Fruit fly (Drosophila melanogaster) whole organism, embryonic: ENCODE data around the gene Rbp1-like.

Experiments
- Aef1 ChIP-seq: fragments of 200-800 bp; sonication (Bioruptor generic); IDR thresholded peaks from 3 replicates; pipeline ENCODE4 v1.3.6; 2022; ENCODE audit warnings: missing biosample characterization, missing genetic modification characterization
- B-H2 ChIP-seq: fragments of 200-800 bp; sonication (Bioruptor generic); optimal IDR thresholded peaks from 2 replicates; lab custom pipeline; 2018; ENCODE audit warnings: missing biosample characterization, mild to moderate bottlenecking, missing genetic modification characterization
- Bgb ChIP-seq: fragments of 200-800 bp; sonication (Bioruptor generic); IDR thresholded peaks from 2 replicates; pipeline ENCODE4 v1.3.6; 2022; ENCODE audit warnings: missing biosample characterization, missing genetic modification characterization; ENCODE audit not compliant: partially characterized antibody
- Blimp-1 ChIP-seq: fragments of 200-800 bp; sonication (Bioruptor generic); optimal IDR thresholded peaks from 3 replicates; lab custom pipeline; 2018; ENCODE audit warnings: missing biosample characterization, missing genetic modification characterization, mild to moderate bottlenecking, moderate library complexity, missing genetic modification reagents
- CG10979 ChIP-seq: fragments of 200-800 bp; sonication (Bioruptor generic); optimal IDR thresholded peaks from 2 replicates; lab custom pipeline; 2018; ENCODE audit warnings: missing biosample characterization, mild to moderate bottlenecking, missing genetic modification characterization, moderate library complexity
- CG12219 ChIP-seq: fragments of 200-800 bp; sonication (Bioruptor generic); optimal IDR thresholded peaks from 3 replicates; lab custom pipeline; 2018; ENCODE audit warnings: missing biosample characterization, mild to moderate bottlenecking, missing genetic modification characterization
- CG12299 ChIP-seq: fragments of 200-800 bp; sonication (Bioruptor generic); optimal IDR thresholded peaks from 2 replicates; lab custom pipeline; 2018; ENCODE audit warnings: missing biosample characterization, mild to moderate bottlenecking, missing genetic modification characterization
- CG13123 ChIP-seq: fragments of 200-800 bp; sonication (Bioruptor generic); optimal IDR thresholded peaks from 2 replicates; lab custom pipeline; 2016; ENCODE audit warnings: missing biosample characterization, missing genetic modification characterization
- CG13894 ChIP-seq: fragments of 200-800 bp; sonication (Bioruptor generic); optimal IDR thresholded peaks from 3 replicates; lab custom pipeline; 2018; ENCODE audit warnings: missing biosample characterization, mild to moderate bottlenecking, missing genetic modification characterization, moderate library complexity
- CG17328 ChIP-seq: fragments of 200-800 bp; sonication (Bioruptor generic); IDR thresholded peaks from 2 replicates; pipeline ENCODE4 v1.3.6; 2022; ENCODE audit warnings: missing biosample characterization, missing genetic modification characterization
- CG2116 ChIP-seq: fragments of 200-800 bp; sonication (Bioruptor generic); optimal IDR thresholded peaks from 3 replicates; lab custom pipeline; 2018; ENCODE audit warnings: missing biosample characterization, mild to moderate bottlenecking, missing genetic modification characterization
- CG30403 ChIP-seq: fragments of 200-800 bp; sonication (Bioruptor generic); optimal IDR thresholded peaks from 3 replicates; lab custom pipeline; 2016; ENCODE audit warnings: missing biosample characterization, missing genetic modification characterization
- CG3163 ChIP-seq: fragments of 200-800 bp; sonication (Bioruptor generic); optimal IDR thresholded peaks from 3 replicates; lab custom pipeline; 2016; ENCODE audit warnings: missing biosample characterization, missing genetic modification characterization
- CG33213 ChIP-seq: fragments of 200-800 bp; sonication (Bioruptor generic); optimal IDR thresholded peaks from 3 replicates; lab custom pipeline; 2016; ENCODE audit warnings: missing biosample characterization, missing genetic modification characterization
- CG33557 ChIP-seq: fragments of 200-800 bp; sonication (Bioruptor generic); optimal IDR thresholded peaks from 2 replicates; lab custom pipeline; 2019; ENCODE audit warnings: missing biosample characterization, mild to moderate bottlenecking, missing genetic modification characterization, moderate library complexity
- CG3995 ChIP-seq: fragments of 200-800 bp; sonication (Bioruptor generic); optimal IDR thresholded peaks from 3 replicates; lab custom pipeline; 2016; ENCODE audit warnings: missing biosample characterization, missing genetic modification characterization
- CG7786 ChIP-seq: fragments of 200-800 bp; sonication (Bioruptor generic); optimal IDR thresholded peaks from 2 replicates; lab custom pipeline; 2016; ENCODE audit warnings: missing biosample characterization, missing genetic modification characterization
- CTCF ChIP-seq: fragments of 200-800 bp; sonication (Bioruptor generic); optimal IDR thresholded peaks from 2 replicates; lab custom pipeline; 2017; ENCODE audit warnings: missing biosample characterization, mild to moderate bottlenecking, missing genetic modification characterization, moderate library complexity
- Gsc ChIP-seq: fragments of 200-800 bp; sonication (Bioruptor generic); IDR thresholded peaks from 2 replicates; pipeline ENCODE4 v1.3.6; 2022; ENCODE audit warnings: missing biosample characterization, missing genetic modification characterization
- H15 ChIP-seq: fragments of 200-800 bp; sonication (Bioruptor generic); IDR thresholded peaks from 3 replicates; pipeline ENCODE4 v1.3.6; 2022; ENCODE audit warnings: missing biosample characterization, missing genetic modification characterization
- HLH3B ChIP-seq: fragments of 200-800 bp; sonication (Bioruptor generic); IDR thresholded peaks from 2 replicates; pipeline ENCODE4 v1.3.6; 2022; ENCODE audit warnings: missing biosample characterization, missing genetic modification characterization
- Hsf ChIP-seq: fragments of 200-800 bp; sonication (Bioruptor generic); optimal IDR thresholded peaks from 3 replicates; lab custom pipeline; 2016; ENCODE audit warnings: missing biosample characterization, missing genetic modification characterization
- Max ChIP-seq: fragments of 200-800 bp; sonication (Bioruptor generic); optimal IDR thresholded peaks from 2 replicates; lab custom pipeline; 2016; ENCODE audit warnings: missing biosample characterization, mild to moderate bottlenecking, missing genetic modification characterization
- Rx ChIP-seq: fragments of 200-800 bp; sonication (Bioruptor generic); IDR thresholded peaks from 2 replicates; pipeline ENCODE4 v1.3.6; 2022; ENCODE audit warnings: missing biosample characterization, missing genetic modification characterization
- Ssrp ChIP-seq: fragments of 200-800 bp; sonication (Bioruptor generic); optimal IDR thresholded peaks from 2 replicates; lab custom pipeline; 2018; ENCODE audit warnings: missing biosample characterization, mild to moderate bottlenecking, missing genetic modification characterization, moderate library complexity
- Usf ChIP-seq: fragments of 200-800 bp; sonication (Bioruptor generic); optimal IDR thresholded peaks from 2 replicates; lab custom pipeline; 2017; ENCODE audit warnings: missing genotype, missing biosample characterization, missing genetic modification characterization
- YL-1 ChIP-seq: fragments of 200-800 bp; sonication (Bioruptor generic); optimal IDR thresholded peaks from 3 replicates; lab custom pipeline; 2017; ENCODE audit warnings: missing biosample characterization, mild to moderate bottlenecking, missing genetic modification characterization
- ac ChIP-seq: fragments of 200-800 bp; sonication (Bioruptor generic); optimal IDR thresholded peaks from 3 replicates; lab custom pipeline; 2017; ENCODE audit warnings: missing biosample characterization, mild to moderate bottlenecking, missing genetic modification characterization
- al ChIP-seq: fragments of 200-800 bp; sonication (Bioruptor generic); IDR thresholded peaks from 2 replicates; pipeline ENCODE4 v1.3.6; 2022; ENCODE audit warnings: missing biosample characterization, missing genetic modification characterization
- bab2 ChIP-seq: fragments of 200-800 bp; sonication (Bioruptor generic); optimal IDR thresholded peaks from 2 replicates; lab custom pipeline; 2016; ENCODE audit warnings: missing biosample characterization, missing genetic modification characterization
- cas ChIP-seq: fragments of 200-800 bp; sonication (Bioruptor generic); IDR thresholded peaks from 2 replicates; pipeline ENCODE4 v1.3.6; 2022; ENCODE audit warnings: missing biosample characterization, missing genetic modification characterization
- caup ChIP-seq: fragments of 200-800 bp; sonication (Bioruptor generic); optimal IDR thresholded peaks from 3 replicates; lab custom pipeline; 2017; ENCODE audit warnings: missing biosample characterization, mild to moderate bottlenecking, missing genetic modification characterization, moderate library complexity; ENCODE audit not compliant: severe bottlenecking
- da ChIP-seq: fragments of 200-800 bp; sonication (Bioruptor generic); optimal IDR thresholded peaks from 2 replicates; lab custom pipeline; 2016; ENCODE audit warnings: missing biosample characterization, missing genetic modification characterization
- fd64A ChIP-seq: fragments of 200-800 bp; sonication (Bioruptor generic); optimal IDR thresholded peaks from 3 replicates; lab custom pipeline; 2018; ENCODE audit warnings: missing biosample characterization, mild to moderate bottlenecking, missing genetic modification characterization
- h ChIP-seq: fragments of >200 bp; optimal IDR thresholded peaks from 2 replicates; lab custom pipeline; 2017
- lbe ChIP-seq: fragments of 200-800 bp; sonication (Bioruptor generic); optimal IDR thresholded peaks from 2 replicates; lab custom pipeline; 2016; ENCODE audit warnings: missing biosample characterization, mild to moderate bottlenecking, missing genetic modification characterization
- pan ChIP-seq, 4 experiments: fragments of >200 bp in 3 of 4; fragments of 200-800 bp in 1 of 4; sonication (Bioruptor generic) in 1 of 4; optimal IDR thresholded peaks in 3 of 4; IDR thresholded peaks in 1 of 4; 2 replicates each; pipeline versions ENCODE4 v1.3.6 to Lab custom; 2017 to 2022; ENCODE audit warnings: missing biosample characterization in 2 of 4, missing genetic modification characterization in 2 of 4, mixed read lengths in 1 of 4
- repo ChIP-seq: fragments of 200-800 bp; sonication (Bioruptor generic); optimal IDR thresholded peaks from 2 replicates; lab custom pipeline; 2016; ENCODE audit warnings: missing biosample characterization, missing genetic modification characterization
- row ChIP-seq: fragments of 200-800 bp; sonication (Bioruptor generic); IDR thresholded peaks from 3 replicates; pipeline ENCODE4 v1.3.6; 2022; ENCODE audit warnings: missing biosample characterization, missing genetic modification characterization
- sim ChIP-seq: fragments of 200-800 bp; sonication (Bioruptor generic); IDR thresholded peaks from 2 replicates; pipeline ENCODE4 v1.3.6; 2022; ENCODE audit warnings: missing biosample characterization, missing genetic modification characterization
- tna ChIP-seq: fragments of 200-800 bp; sonication (Bioruptor generic); IDR thresholded peaks from 2 replicates; pipeline ENCODE4 v1.3.6; 2022; ENCODE audit warnings: missing biosample characterization, missing genetic modification characterization; ENCODE audit not compliant: partially characterized antibody
- tup ChIP-seq: fragments of 200-800 bp; sonication (Bioruptor generic); optimal IDR thresholded peaks from 2 replicates; lab custom pipeline; 2016; ENCODE audit warnings: missing biosample characterization, mild to moderate bottlenecking, missing genetic modification characterization, moderate library complexity

Rbp1-like gene

DNA sequence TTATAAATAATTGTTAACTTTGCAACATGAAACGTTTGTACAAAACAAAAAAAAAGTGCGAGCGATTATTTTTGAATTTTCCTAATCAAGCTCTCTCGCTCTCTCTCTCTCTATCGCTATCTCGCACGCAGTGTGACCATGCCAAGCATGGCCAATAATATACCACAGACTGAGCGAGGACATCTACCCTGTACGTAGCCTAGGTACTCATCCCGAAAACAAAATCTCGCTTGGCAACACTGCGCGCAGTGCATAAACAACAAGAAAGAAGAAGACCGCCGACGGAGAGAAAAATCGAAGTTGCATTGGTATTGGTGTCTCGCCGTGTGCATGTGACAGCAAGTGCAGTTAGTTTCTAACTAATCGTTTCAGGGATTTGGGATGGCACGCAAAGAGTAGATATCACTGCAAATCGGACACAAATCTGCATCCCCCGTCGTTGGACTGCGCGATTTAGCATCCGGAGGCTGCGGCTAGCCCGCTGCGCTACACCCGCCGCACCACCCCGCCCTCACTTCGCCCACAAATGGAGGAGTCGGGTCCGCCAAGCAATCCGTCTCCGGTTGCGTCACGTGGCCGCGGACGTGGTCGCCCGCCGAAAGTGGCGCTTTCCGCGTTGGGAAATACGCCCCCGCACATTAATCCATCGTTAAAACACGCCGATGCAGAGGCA lies 28.4 kb upstream of the Rbp1-like start, which contains the start of the genes CG1998 and Set2 (continued):
- peak; percentile 16 for TF ChIP-seq repo (GFP tag; lab: Kevin White, UChicago)
- TF ChIP-seq al, result no peak
- TF ChIP-seq CG17328 (GFP tag; lab: Robert Waterston, UW), result no peak
- TF ChIP-seq pan (optimal IDR thresholded peaks at IDR 0.05; lab: Kevin White, UChicago), result no peak
- peak in 1 of 2 experiments; percentile 34 for TF ChIP-seq pan (GFP tag; optimal IDR thresholded peaks at IDR 0.05 in 1 of 2, IDR thresholded peaks at IDR 0.05 in 1 of 2)
- TF ChIP-seq CG3163, result no peak
- no peak for TF ChIP-seq h (lab: Kevin White, UChicago)
- no peak for TF ChIP-seq CG12219
- TF ChIP-seq Bgb (GFP tag; lab: Robert Waterston, UW), result peak; percentile 54; the same call in 1 of the 2 replicates
- peak; percentile 67 for TF ChIP-seq CG33213 (GFP tag; lab: Kevin White, UChicago)
- TF ChIP-seq bab2, result no peak
- peak; percentile 43 for TF ChIP-seq caup (GFP tag; lab: Kevin White, UChicago)
- TF ChIP-seq fd64A (GFP tag; lab: Kevin White, UChicago), result no peak
- TF ChIP-seq CG13894 (tag; lab: Kevin White, UChicago), result peak; percentile 51
- no peak for TF ChIP-seq tup (GFP tag; lab: Kevin White, UChicago)
- TF ChIP-seq HLH3B, result no peak
- TF ChIP-seq row (GFP tag; lab: Robert Waterston, UW), result peak; percentile 51; the same call in 2 of the 3 replicates
- TF ChIP-seq Gsc, result no peak
- TF ChIP-seq tna (GFP tag; lab: Robert Waterston, UW), result peak; percentile 19; the same call in 1 of the 2 replicates
- TF ChIP-seq Ssrp (tag; lab: Kevin White, UChicago), result no peak
- no peak for TF ChIP-seq CG33557 (GFP tag; lab: Kevin White, UChicago)
- no peak for TF ChIP-seq cas (GFP tag; lab: Robert Waterston, UW)
- TF ChIP-seq Aef1 (GFP tag; lab: Robert Waterston, UW), result 0 out of 3 replicates have a peak, but pooled peaks have one; percentile 10
- no peak for TF ChIP-seq ac (GFP tag; lab: Kevin White, UChicago)
- TF ChIP-seq Rx (GFP tag; lab: Robert Waterston, UW), result no peak
- peak; percentile 45 for TF ChIP-seq CTCF
- TF ChIP-seq CG30403, result no peak
- TF ChIP-seq CG10979, result no peak
- no peak for TF ChIP-seq Max (GFP tag; lab: Kevin White, UChicago)
- no peak for TF ChIP-seq B-H2 (GFP tag; lab: Kevin White, UChicago)
- peak; percentile 83 for TF ChIP-seq YL-1 (GFP tag; lab: Kevin White, UChicago)
- TF ChIP-seq Blimp-1, result no peak
- TF ChIP-seq lbe (GFP tag; lab: Kevin White, UChicago), result no peak
- TF ChIP-seq CG12299 (tag; lab: Kevin White, UChicago), result no peak
- TF ChIP-seq da (GFP tag; lab: Kevin White, UChicago), result no peak
- TF ChIP-seq sim, result no peak
- TF ChIP-seq CG3995 (GFP tag; lab: Kevin White, UChicago), result no peak
- TF ChIP-seq H15 (GFP tag; lab: Robert Waterston, UW), result no peak
- no peak for TF ChIP-seq Usf (GFP tag; lab: Kevin White, UChicago)
- peak; percentile 6 for TF ChIP-seq CG7786 (GFP tag; lab: Kevin White, UChicago)
- TF ChIP-seq CG13123 (GFP tag; lab: Kevin White, UChicago), result no peak
- peak; percentile 11 for TF ChIP-seq Hsf (GFP tag; lab: Kevin White, UChicago)
- peak; percentile 68 for TF ChIP-seq CG2116
- TF ChIP-seq, all 482 proteins: peak for 159
